Worm (Caenorhabditis elegans) whole organism, dauer: ENCODE data around the gene sri-61.

Experiments used
- unc-62 ChIP-seq: sonication (generic microtip); optimal IDR thresholded peaks from 2 replicates; lab custom pipeline; 2017; ENCODE audit warnings: missing biosample characterization, missing genetic modification reagents, missing genetic modification characterization

The sri-61 gene

ce11 chrII:2700229-2700628 lies at the start of gene sri-61:
TSS of gene sri-61 (minus strand) at chrII:2700329.
- TF ChIP-seq unc-62, result no peak

- TF ChIP-seq unc-62, result no peak
These were observed 49.5 kb upstream of the sri-61 start, which contains the start of gene F29A7.4 for ce11 chrII:2749595-2750048. TSS of gene F29A7.4 (plus strand) at chrII:2749998.

ce11 chrII:2747956-2748621 lies 48.0 kb upstream of the sri-61 start:
- TF ChIP-seq unc-62, result no peak

- TF ChIP-seq unc-62, result no peak
These were observed 42.1 kb upstream of the sri-61 start, which contains the start of gene T05A8.7 for ce11 chrII:2742251-2742650. TSS of gene T05A8.7 (minus strand) at chrII:2742351.

- TF ChIP-seq unc-62, result no peak
These were observed 41.3 kb upstream of the sri-61 start for ce11 chrII:2741405-2741804.

- TF ChIP-seq unc-62, result no peak
These were observed 39.5 kb upstream of the sri-61 start, which contains the start of gene T05A8.6 for ce11 chrII:2739619-2740018. TSS of gene T05A8.6 (minus strand) at chrII:2739719.

- TF ChIP-seq unc-62, result no peak
These were observed 36.8 kb upstream of the sri-61 start for ce11 chrII:2736938-2737337.

- TF ChIP-seq unc-62, result no peak
These were observed 36.1 kb upstream of the sri-61 start, which contains the start of gene T05A8.8 for ce11 chrII:2736156-2736728. TSS of gene T05A8.8 (plus strand) at chrII:2736678.

- TF ChIP-seq unc-62, result no peak
These were observed 35.5 kb upstream of the sri-61 start for ce11 chrII:2735644-2736043.

- no peak for TF ChIP-seq unc-62
These were observed 35.1 kb upstream of the sri-61 start, which contains the start of gene wdr-31 for ce11 chrII:2735192-2735591. TSS of gene wdr-31 (minus strand) at chrII:2735292.

- TF ChIP-seq unc-62, result no peak
These were observed 34.6 kb upstream of the sri-61 start for ce11 chrII:2734735-2735134.

- TF ChIP-seq unc-62, result no peak
These were observed 34.1 kb upstream of the sri-61 start for ce11 chrII:2734266-2734665.

ce11 chrII:2730647-2731046 lies 30.5 kb upstream of the sri-61 start:
- no peak for TF ChIP-seq unc-62

- TF ChIP-seq unc-62, result no peak
These were observed 26.6 kb upstream of the sri-61 start for ce11 chrII:2726774-2727173.

ce11 chrII:2725561-2725960 lies 25.4 kb upstream of the sri-61 start, which contains the start of the genes T05A8.11 and nep-2:
TSS of gene T05A8.11 (minus strand) at chrII:2725661.
TSS of gene nep-2 (minus strand) at chrII:2725752.
- no peak for TF ChIP-seq unc-62

- no peak for TF ChIP-seq unc-62
These were observed 21.9 kb upstream of the sri-61 start for ce11 chrII:2721992-2722391.

- no peak for TF ChIP-seq unc-62
These were observed 19.1 kb upstream of the sri-61 start for ce11 chrII:2719212-2719611.

ce11 chrII:2717335-2717734 lies 17.2 kb upstream of the sri-61 start, which contains the start of gene T05A8.3:
TSS of gene T05A8.3 (minus strand) at chrII:2717435.
- TF ChIP-seq unc-62, result no peak
